Worm (Caenorhabditis elegans): ENCODE results near the gene twk-34.

DNA sequence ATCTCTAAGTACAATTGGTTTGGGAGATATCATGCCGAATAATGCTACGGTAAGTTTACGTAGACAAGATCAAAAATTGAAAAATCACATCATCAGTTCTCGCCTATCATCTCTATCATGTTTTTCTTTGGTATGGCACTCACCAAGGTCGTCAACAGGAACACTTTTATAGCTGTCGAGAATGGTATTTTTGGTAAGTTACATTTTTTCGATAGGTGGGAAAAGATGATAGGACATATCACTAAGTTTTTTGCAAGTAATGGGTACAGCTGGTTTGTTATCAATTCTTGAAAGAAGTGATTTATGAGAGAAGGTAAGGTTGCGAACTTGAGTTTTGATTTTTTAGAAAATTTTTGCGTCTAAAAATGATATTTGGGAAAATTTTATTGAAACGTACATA is 3.2 kb downstream of the twk-34 start:
- TF ChIP-seq mdl-1 (tag; optimal IDR thresholded peaks at IDR 0.05), result no peak
- no peak for TF ChIP-seq fkh-10 (GFP tag; optimal IDR thresholded peaks at IDR 0.05)
- TF ChIP-seq elt-2 (tag; optimal IDR thresholded peaks at IDR 0.05), result no peak
- TF ChIP-seq nhr-77 (tag; optimal IDR thresholded peaks at IDR 0.05), result no peak
- TF ChIP-seq nhr-12 (tag; optimal IDR thresholded peaks at IDR 0.05), result no peak
- no peak for TF ChIP-seq unc-62 (GFP tag; optimal IDR thresholded peaks at IDR 0.05)
- TF ChIP-seq lin-15B (tag; optimal IDR thresholded peaks at IDR 0.05), result no peak
- no peak for TF ChIP-seq hmg-11 (tag; optimal IDR thresholded peaks at IDR 0.05)
- no peak for TF ChIP-seq sea-2 (GFP tag; optimal IDR thresholded peaks at IDR 0.05)

Data from whole organism, L3 larva.